Worm (Caenorhabditis elegans) whole organism, L4 larva: ENCODE measurements around the gene oac-2.

Source experiments
- F26F4.8 ChIP-seq: fragments of 200-800 bp; sonication (Bioruptor generic); conservative IDR thresholded peaks from 2 replicates; pipeline ENCODE4 v1.3.6; 2022; ENCODE audit warnings: missing genetic modification characterization, missing compliant biosample characterization
- Y5F2A.4 ChIP-seq: fragments of 200-800 bp; sonication (Bioruptor generic); optimal IDR thresholded peaks from 2 replicates; lab custom pipeline; 2018; ENCODE audit warnings: mild to moderate bottlenecking, missing genetic modification characterization, missing compliant biosample characterization
- Y75B8A.6 ChIP-seq: fragments of 200-800 bp; sonication (Bioruptor generic); IDR thresholded peaks from 2 replicates; pipeline ENCODE4 v1.3.6; 2022; ENCODE audit warnings: missing genetic modification reagents, missing genetic modification characterization, missing compliant biosample characterization
- attf-4 ChIP-seq: sonication (generic microtip); optimal IDR thresholded peaks from 3 replicates; lab custom pipeline; 2017; ENCODE audit warnings: missing biosample characterization, missing genetic modification characterization
- ceh-82 ChIP-seq: sonication (generic microtip); optimal IDR thresholded peaks from 2 replicates; lab custom pipeline; 2017; ENCODE audit warnings: missing biosample characterization, missing genetic modification characterization
- dmd-9 ChIP-seq: fragments of 200-800 bp; sonication (Bioruptor generic); IDR thresholded peaks from 2 replicates; pipeline ENCODE4 v1.3.6; 2022; ENCODE audit warnings: missing genetic modification reagents, missing genetic modification characterization, missing compliant biosample characterization
- fkh-10 ChIP-seq: fragments of 150-350 bp; optimal IDR thresholded peaks from 2 replicates; lab custom pipeline; 2014; ENCODE audit warnings: missing biosample characterization, missing genetic modification reagents, missing genetic modification characterization
- hlh-11 ChIP-seq: fragments of 200-800 bp; sonication (Bioruptor generic); optimal IDR thresholded peaks from 2 replicates; lab custom pipeline; 2018; ENCODE audit warnings: mild to moderate bottlenecking, missing genetic modification characterization, missing compliant biosample characterization
- mxl-3 ChIP-seq: fragments of 200-800 bp; sonication (Bioruptor generic); optimal IDR thresholded peaks from 2 replicates; lab custom pipeline; 2018; ENCODE audit warnings: mild to moderate bottlenecking, missing genetic modification characterization, missing compliant biosample characterization
- nhr-102 ChIP-seq: sonication (generic microtip); optimal IDR thresholded peaks from 2 replicates; lab custom pipeline; 2016; ENCODE audit warnings: mild to moderate bottlenecking, missing genetic modification characterization, moderate library complexity, missing compliant biosample characterization
- pha-4 ChIP-seq, 2 experiments: fragments of 150-350 bp in 1 of 2; fragments of 200-800 bp in 1 of 2; sonication (Bioruptor generic) in 1 of 2; IDR thresholded peaks in 1 of 2; optimal IDR thresholded peaks in 1 of 2; 2 replicates each; pipeline versions ENCODE4 v1.3.6 to Lab custom; 2014 to 2022; ENCODE audit warnings: missing genetic modification characterization in 2 of 2, missing genetic modification reagents in 2 of 2, missing biosample characterization in 1 of 2, missing compliant biosample characterization in 1 of 2
- pqm-1 ChIP-seq: sonication (generic microtip); optimal IDR thresholded peaks from 2 replicates; lab custom pipeline; 2017; ENCODE audit warnings: missing biosample characterization, missing genetic modification characterization
- spr-1 ChIP-seq: sonication (generic microtip); optimal IDR thresholded peaks from 2 replicates; lab custom pipeline; 2016; ENCODE audit warnings: mild to moderate bottlenecking, missing genetic modification characterization, missing compliant biosample characterization
- unc-39 ChIP-seq: sonication (generic microtip); optimal IDR thresholded peaks from 2 replicates; lab custom pipeline; 2017; ENCODE audit warnings: missing biosample characterization, missing genetic modification characterization

ce11 chrV:3475021-3475420 lies at the start of gene oac-2:
- TF ChIP-seq nhr-102 (tag; lab: Kevin White, UChicago) = no peak
- TF ChIP-seq attf-4 (tag; lab: Kevin White, UChicago) = no peak
- no peak for TF ChIP-seq hlh-11 (tag; lab: Kevin White, UChicago)
- TF ChIP-seq fkh-10 = no peak
- TF ChIP-seq unc-39 (tag; lab: Kevin White, UChicago) = no peak
- no peak for TF ChIP-seq spr-1 (tag; lab: Kevin White, UChicago)
- TF ChIP-seq pqm-1 = no peak
- no peak for TF ChIP-seq dmd-9 (GFP tag; lab: Robert Waterston, UW)
- no peak for TF ChIP-seq mxl-3 (GFP tag; lab: Kevin White, UChicago)
- TF ChIP-seq pha-4 (GFP tag; IDR thresholded peaks at IDR 0.05; lab: Robert Waterston, UW) = no peak
- TF ChIP-seq pha-4 (tag; optimal IDR thresholded peaks at IDR 0.05; lab: Kevin White, UChicago) = no peak
- TF ChIP-seq Y5F2A.4 = no peak
- no peak for TF ChIP-seq ceh-82 (tag; lab: Kevin White, UChicago)
- TF ChIP-seq F26F4.8 (GFP tag; lab: Robert Waterston, UW) = no peak
- TF ChIP-seq Y75B8A.6 (GFP tag; lab: Robert Waterston, UW) = no peak
